Fruit fly (Drosophila melanogaster) whole organism, prepupa: ENCODE measurements around the gene Ilp3.

ENCODE experiments used
- Ets21C ChIP-seq: fragments of 200-800 bp; sonication (Bioruptor generic); optimal IDR thresholded peaks from 3 replicates; lab custom pipeline; 2016; ENCODE audit warnings: missing biosample characterization, missing genetic modification characterization
- Sox14 ChIP-seq: fragments of 200-800 bp; sonication (Bioruptor generic); optimal IDR thresholded peaks from 3 replicates; lab custom pipeline; 2016; ENCODE audit warnings: missing biosample characterization, missing genetic modification characterization

dm6 chr3L:9763389-9763917, 38.5 kb downstream of the Ilp3 start, which contains the start of gene Ae2:
- TF ChIP-seq Sox14 (GFP tag; lab: Kevin White, UChicago) (no peak), Ets21C (no peak)
